Worm (Caenorhabditis elegans): ENCODE data around the gene hrg-3.

The hrg-3 gene

DNA sequence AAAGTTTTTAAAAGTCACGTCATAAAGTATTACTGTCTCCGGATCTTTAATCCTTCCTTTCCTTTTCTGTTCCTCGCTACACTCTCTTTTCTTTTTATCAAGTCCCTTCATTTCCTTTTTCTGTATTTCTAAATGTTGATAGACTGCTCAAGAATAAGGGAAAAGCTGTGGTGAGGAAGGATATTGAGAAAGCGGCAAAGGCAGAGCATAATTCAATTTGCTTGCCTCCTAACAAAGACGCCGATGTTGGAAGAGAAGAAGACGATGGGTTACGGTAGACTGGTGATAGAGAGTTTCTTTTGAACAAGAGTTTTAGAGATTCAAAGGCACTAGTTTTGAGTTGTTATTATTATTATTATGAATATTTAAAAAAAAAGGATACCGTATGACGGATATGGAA lies 9.4 kb downstream of the hrg-3 start:
- TF ChIP-seq ztf-23 (GFP tag; IDR thresholded peaks at IDR 0.05) = no peak
- no peak for TF ChIP-seq klf-2 (GFP tag; conservative IDR thresholded peaks at IDR 0.05)
- no peak for TF ChIP-seq cog-1 (tag; optimal IDR thresholded peaks at IDR 0.05)
- no peak for TF ChIP-seq med-1 (GFP tag; optimal IDR thresholded peaks at IDR 0.05; ENCODE audit: insufficient read depth)
- TF ChIP-seq tab-1 (GFP tag; IDR thresholded peaks at IDR 0.05) = no peak
- TF ChIP-seq ztf-29 (GFP tag; IDR thresholded peaks at IDR 0.05) = no peak
- no peak for TF ChIP-seq T22C8.4 (GFP tag; IDR thresholded peaks at IDR 0.05)
- TF ChIP-seq ref-1 (GFP tag; conservative IDR thresholded peaks at IDR 0.05) = no peak
- TF ChIP-seq flt-1 (GFP tag; IDR thresholded peaks at IDR 0.05) = no peak

- TF ChIP-seq ztf-23 (GFP tag; IDR thresholded peaks at IDR 0.05) = no peak
- TF ChIP-seq ztf-29 (GFP tag; IDR thresholded peaks at IDR 0.05) = no peak
- TF ChIP-seq cog-1 (tag; optimal IDR thresholded peaks at IDR 0.05) = no peak
- TF ChIP-seq ref-1 (GFP tag; conservative IDR thresholded peaks at IDR 0.05) = no peak
- TF ChIP-seq tab-1 (GFP tag; IDR thresholded peaks at IDR 0.05) = no peak
- no peak for TF ChIP-seq flt-1 (GFP tag; IDR thresholded peaks at IDR 0.05)
- TF ChIP-seq med-1 (GFP tag; optimal IDR thresholded peaks at IDR 0.05; ENCODE audit: insufficient read depth) = no peak
- TF ChIP-seq klf-2 (GFP tag; conservative IDR thresholded peaks at IDR 0.05) = no peak
- TF ChIP-seq T22C8.4 (GFP tag; IDR thresholded peaks at IDR 0.05) = no peak
These were observed 11.7 kb downstream of the hrg-3 start for ce11 chrV:9767941-9768340.

DNA sequence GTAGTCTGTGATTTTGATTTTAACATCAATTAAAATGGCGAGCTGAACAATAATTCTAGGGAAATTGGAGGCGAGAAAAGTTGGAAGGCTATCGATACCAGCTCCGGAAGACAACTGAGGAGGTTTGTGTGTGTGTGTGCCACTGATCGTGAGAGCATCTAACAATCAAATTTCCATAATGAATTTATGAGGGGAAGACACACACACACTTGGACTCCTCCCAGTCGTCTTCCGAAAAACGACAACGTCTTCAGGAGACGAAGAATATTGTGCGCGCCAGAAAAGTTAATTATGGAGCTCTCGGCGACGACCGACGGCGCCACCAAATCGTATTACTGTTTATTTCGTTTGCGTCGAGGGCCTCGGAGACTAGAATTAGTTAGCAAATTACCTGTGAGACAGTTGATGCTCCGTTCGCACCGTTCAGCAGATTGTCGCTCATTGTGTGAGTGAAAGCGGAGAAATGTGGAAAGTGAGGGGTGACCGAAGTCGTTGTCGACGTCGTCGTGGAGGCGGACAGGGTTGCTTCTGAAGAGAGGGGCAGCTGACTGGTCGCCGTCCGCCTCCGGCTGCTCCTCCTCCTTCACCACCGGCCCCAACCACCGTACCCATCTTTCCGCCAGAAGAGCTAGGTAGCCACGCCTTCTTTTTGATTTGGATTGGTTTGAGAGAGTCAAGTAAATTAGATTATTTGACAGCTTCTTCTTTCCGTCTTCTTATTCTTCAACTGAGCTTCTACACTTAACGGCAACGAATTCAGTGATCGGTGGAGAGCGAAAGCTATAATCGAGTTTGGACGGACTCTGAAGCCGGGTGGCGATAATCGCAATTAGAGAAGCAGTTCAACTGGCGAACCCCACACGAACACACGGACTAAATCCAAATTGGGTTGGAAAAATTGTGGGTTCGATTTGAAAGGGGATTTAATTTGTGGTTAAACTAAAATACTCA lies 12.8 kb downstream of the hrg-3 start, which contains the start of gene unc-42:
TSS of gene unc-42 (minus strand) at position 564 of the 951 bp plus-strand sequence.
- TF ChIP-seq flt-1 (GFP tag; IDR thresholded peaks at IDR 0.05) (0 out of 2 replicates have a peak, but pooled peaks have one; percentile 27), cog-1 (tag; optimal IDR thresholded peaks at IDR 0.05) (no peak), ztf-23 (GFP tag; IDR thresholded peaks at IDR 0.05) (no peak), med-1 (GFP tag; optimal IDR thresholded peaks at IDR 0.05; ENCODE audit: insufficient read depth) (no peak), klf-2 (GFP tag; conservative IDR thresholded peaks at IDR 0.05) (no peak)

DNA sequence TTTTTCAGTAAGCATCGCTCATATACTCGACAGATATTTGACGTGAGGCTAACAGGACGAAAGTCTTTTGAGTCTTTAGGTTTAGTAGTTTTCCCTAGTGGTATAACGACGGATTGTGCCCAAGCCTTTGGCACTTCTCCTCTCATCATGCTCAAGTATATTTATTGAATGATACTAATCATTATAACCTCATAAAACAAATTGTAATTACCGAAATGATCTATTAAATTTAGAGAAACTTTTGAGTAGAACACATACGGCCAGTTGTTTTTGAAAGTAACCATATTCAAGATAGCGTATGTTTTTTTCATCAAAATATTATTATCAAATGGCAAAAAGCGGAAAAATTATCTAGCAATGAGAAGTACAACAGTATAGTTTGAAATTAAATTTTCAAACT lies 15.0 kb downstream of the hrg-3 start:
- no peak for TF ChIP-seq med-1 (GFP tag; optimal IDR thresholded peaks at IDR 0.05; ENCODE audit: insufficient read depth)

DNA sequence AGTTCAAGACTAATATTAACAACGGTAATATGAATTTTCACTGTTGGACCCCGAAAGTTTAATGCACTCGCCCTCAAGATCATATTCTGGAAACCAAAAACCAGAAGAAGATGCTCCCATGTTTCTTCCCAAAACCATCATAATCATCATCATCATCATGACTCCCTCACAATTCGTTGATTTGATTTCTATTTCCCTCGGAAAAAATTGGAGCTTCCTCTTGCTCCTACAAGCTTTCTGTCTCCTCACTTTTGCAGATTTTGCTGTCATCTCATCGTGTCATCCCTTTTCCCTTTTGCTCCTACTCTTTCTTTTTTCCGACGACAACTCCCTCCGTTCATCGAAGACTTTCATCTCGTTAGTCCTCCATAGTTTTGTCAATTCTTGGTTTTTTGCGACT lies 15.7 kb downstream of the hrg-3 start, which contains the start of gene F46B6.2:
TSS of gene F46B6.2 (plus strand) at position 316 of the 400 bp plus-strand sequence.
- TF ChIP-seq T22C8.4 (GFP tag; IDR thresholded peaks at IDR 0.05) (no peak), med-1 (GFP tag; optimal IDR thresholded peaks at IDR 0.05; ENCODE audit: insufficient read depth) (no peak), ztf-29 (GFP tag; IDR thresholded peaks at IDR 0.05) (no peak), klf-2 (GFP tag; conservative IDR thresholded peaks at IDR 0.05) (no peak), flt-1 (GFP tag; IDR thresholded peaks at IDR 0.05) (no peak), ztf-23 (GFP tag; IDR thresholded peaks at IDR 0.05) (no peak), tab-1 (GFP tag; IDR thresholded peaks at IDR 0.05) (no peak), ref-1 (GFP tag; conservative IDR thresholded peaks at IDR 0.05) (no peak), cog-1 (tag; optimal IDR thresholded peaks at IDR 0.05) (no peak)

DNA sequence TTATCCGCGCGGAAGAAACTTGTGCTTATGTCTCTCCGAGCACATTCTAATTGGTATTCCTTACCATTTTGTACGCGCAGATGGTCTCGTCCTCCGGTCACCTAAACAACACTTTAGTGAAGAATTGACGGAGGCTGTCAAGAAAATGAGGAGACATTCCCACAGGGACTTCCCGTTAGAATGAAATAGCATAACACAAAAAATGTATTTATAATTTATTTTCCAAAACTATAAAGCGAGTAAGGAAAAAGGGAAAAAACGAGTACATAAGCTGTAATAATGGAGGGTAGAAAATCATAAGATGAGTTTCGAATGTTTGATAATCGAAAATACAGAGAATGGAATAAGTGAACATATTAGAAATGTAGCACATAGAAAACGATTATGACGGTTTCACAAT lies 19.5 kb downstream of the hrg-3 start, which contains the start of gene F46B6.12:
TSS of gene F46B6.12 (minus strand) at position 101 of the 400 bp plus-strand sequence.
- no peak for TF ChIP-seq cog-1 (tag; optimal IDR thresholded peaks at IDR 0.05)
- TF ChIP-seq ztf-23 (GFP tag; IDR thresholded peaks at IDR 0.05) = no peak
- no peak for TF ChIP-seq tab-1 (GFP tag; IDR thresholded peaks at IDR 0.05)
- no peak for TF ChIP-seq flt-1 (GFP tag; IDR thresholded peaks at IDR 0.05)
- TF ChIP-seq ref-1 (GFP tag; conservative IDR thresholded peaks at IDR 0.05) = no peak
- no peak for TF ChIP-seq med-1 (GFP tag; optimal IDR thresholded peaks at IDR 0.05; ENCODE audit: insufficient read depth)
- TF ChIP-seq T22C8.4 (GFP tag; IDR thresholded peaks at IDR 0.05) = no peak

DNA sequence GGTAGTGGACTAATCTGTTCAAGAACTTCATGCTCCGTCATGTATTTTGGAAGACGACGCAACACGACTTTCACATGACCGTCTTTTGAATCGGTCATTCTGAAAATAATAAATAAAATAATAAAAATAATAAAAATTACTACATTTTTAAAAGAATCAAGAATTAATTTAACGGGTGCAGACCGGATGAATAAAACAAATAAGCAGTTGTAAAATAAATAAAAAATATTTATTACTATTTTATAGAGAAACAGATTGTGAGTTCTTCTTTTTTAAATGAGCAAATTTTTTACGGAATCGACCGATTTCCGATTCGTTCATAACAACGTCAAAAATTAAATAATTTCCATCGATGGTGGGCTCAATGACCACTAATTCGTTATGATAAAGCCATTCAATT lies 21.4 kb downstream of the hrg-3 start, which contains the start of gene smg-4:
TSS of gene smg-4 (minus strand) at position 101 of the 400 bp plus-strand sequence.
- no peak for TF ChIP-seq ztf-23 (GFP tag; IDR thresholded peaks at IDR 0.05)
- TF ChIP-seq klf-2 (GFP tag; conservative IDR thresholded peaks at IDR 0.05) = no peak
- TF ChIP-seq med-1 (GFP tag; optimal IDR thresholded peaks at IDR 0.05; ENCODE audit: insufficient read depth) = no peak
- no peak for TF ChIP-seq T22C8.4 (GFP tag; IDR thresholded peaks at IDR 0.05)
- TF ChIP-seq ref-1 (GFP tag; conservative IDR thresholded peaks at IDR 0.05) = no peak
- TF ChIP-seq flt-1 (GFP tag; IDR thresholded peaks at IDR 0.05) = no peak
- no peak for TF ChIP-seq tab-1 (GFP tag; IDR thresholded peaks at IDR 0.05)
- no peak for TF ChIP-seq ztf-29 (GFP tag; IDR thresholded peaks at IDR 0.05)
- TF ChIP-seq cog-1 (tag; optimal IDR thresholded peaks at IDR 0.05) = no peak

ce11 chrV:9779418-9779817 lies 23.1 kb downstream of the hrg-3 start, which contains the start of gene F46B6.4:
F46B6.4 (minus strand) TSS chrV:9779518.
- TF ChIP-seq T22C8.4 (GFP tag; IDR thresholded peaks at IDR 0.05) (no peak), klf-2 (GFP tag; conservative IDR thresholded peaks at IDR 0.05) (no peak), flt-1 (GFP tag; IDR thresholded peaks at IDR 0.05) (no peak), ztf-23 (GFP tag; IDR thresholded peaks at IDR 0.05) (no peak)

DNA sequence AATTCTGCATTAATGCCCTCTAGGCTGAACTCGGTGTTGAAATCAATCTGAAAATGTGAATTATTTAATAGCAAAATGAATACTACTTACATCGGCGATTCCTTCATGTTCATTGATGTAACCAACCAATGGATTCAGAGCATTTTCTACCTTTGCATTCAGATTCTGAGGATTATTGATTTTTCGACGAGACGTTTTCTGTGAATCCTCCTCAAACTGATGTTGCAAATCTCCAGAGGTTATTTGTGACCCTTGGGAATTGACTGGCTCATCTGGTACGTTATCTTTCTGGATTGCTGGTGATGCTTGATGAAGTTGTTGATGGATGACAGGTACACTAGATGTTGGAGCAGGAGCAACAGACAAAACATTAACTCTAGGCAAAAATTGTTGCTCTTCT lies 25.8 kb downstream of the hrg-3 start:
- TF ChIP-seq flt-1 (GFP tag; IDR thresholded peaks at IDR 0.05) (no peak), tab-1 (GFP tag; IDR thresholded peaks at IDR 0.05) (no peak), T22C8.4 (GFP tag; IDR thresholded peaks at IDR 0.05) (peak; percentile 30; the same call in 1 of the 2 replicates), med-1 (GFP tag; optimal IDR thresholded peaks at IDR 0.05; ENCODE audit: insufficient read depth) (no peak), ref-1 (GFP tag; conservative IDR thresholded peaks at IDR 0.05) (no peak), ztf-23 (GFP tag; IDR thresholded peaks at IDR 0.05) (no peak), klf-2 (GFP tag; conservative IDR thresholded peaks at IDR 0.05) (no peak), ztf-29 (GFP tag; IDR thresholded peaks at IDR 0.05) (no peak)

DNA sequence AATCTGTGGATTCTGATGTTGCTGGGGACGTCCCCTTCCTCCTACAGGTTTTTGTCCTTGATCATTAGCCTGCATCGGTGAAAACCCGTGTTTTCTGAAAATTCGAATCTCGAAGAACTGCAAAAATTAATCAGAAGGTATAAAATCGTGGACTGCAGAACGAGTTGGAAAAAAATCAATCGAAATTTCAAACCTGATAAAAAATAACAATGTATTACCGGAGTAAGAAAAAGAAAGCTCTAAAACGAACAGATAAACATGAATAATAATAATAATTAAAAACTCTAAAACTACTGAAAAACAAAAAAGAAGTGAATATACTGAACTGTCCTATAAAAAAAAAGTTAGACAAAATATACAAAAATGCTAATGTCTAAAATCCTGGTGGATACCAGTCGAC lies 26.7 kb downstream of the hrg-3 start, which contains the start of gene F46B6.5:
TSS of gene F46B6.5 (minus strand) at position 101 of the 400 bp plus-strand sequence.
- TF ChIP-seq med-1 (GFP tag; optimal IDR thresholded peaks at IDR 0.05; ENCODE audit: insufficient read depth) = no peak
- no peak for TF ChIP-seq tab-1 (GFP tag; IDR thresholded peaks at IDR 0.05)
- TF ChIP-seq klf-2 (GFP tag; conservative IDR thresholded peaks at IDR 0.05) = no peak
- TF ChIP-seq flt-1 (GFP tag; IDR thresholded peaks at IDR 0.05) = no peak
- TF ChIP-seq T22C8.4 (GFP tag; IDR thresholded peaks at IDR 0.05) = no peak
- TF ChIP-seq ztf-23 (GFP tag; IDR thresholded peaks at IDR 0.05) = no peak
- no peak for TF ChIP-seq ref-1 (GFP tag; conservative IDR thresholded peaks at IDR 0.05)
- TF ChIP-seq cog-1 (tag; optimal IDR thresholded peaks at IDR 0.05) = no peak
- TF ChIP-seq ztf-29 (GFP tag; IDR thresholded peaks at IDR 0.05) = no peak
